Worm (Caenorhabditis elegans) whole organism, young adult: ENCODE data around the gene W06A11.1.
"Not testable (repeated sequence)": the region's sequence is repeated elsewhere in the genome, so short reads cannot be mapped to it uniquely, and the experiment has no call there.

Source experiments
- B0019.2 ChIP-seq: fragments of 200-800 bp; sonication (Bioruptor generic); conservative IDR thresholded peaks from 2 replicates; pipeline ENCODE4 v1.3.6; 2022; ENCODE audit warnings: missing genetic modification reagents, missing genetic modification characterization, missing compliant biosample characterization
- B0336.3 ChIP-seq: fragments of 200-800 bp; sonication (Bioruptor generic); IDR thresholded peaks from 2 replicates; pipeline ENCODE4 v1.3.6; 2022; ENCODE audit warnings: missing genetic modification characterization, missing compliant biosample characterization
- C06A6.2 ChIP-seq: fragments of 200-800 bp; sonication (Bioruptor generic); conservative IDR thresholded peaks from 2 replicates; pipeline ENCODE4 v1.3.6; 2022; ENCODE audit warnings: missing genetic modification characterization, missing compliant biosample characterization
- F33H1.4 ChIP-seq: fragments of 200-800 bp; sonication (Bioruptor generic); IDR thresholded peaks from 2 replicates; pipeline ENCODE4 v1.3.6; 2022; ENCODE audit warnings: missing genetic modification reagents, missing genetic modification characterization, missing compliant biosample characterization
- K11D2.4 ChIP-seq: fragments of 200-800 bp; sonication (Bioruptor generic); IDR thresholded peaks from 2 replicates; pipeline ENCODE4 v1.3.6; 2022; ENCODE audit warnings: missing genetic modification reagents, missing genetic modification characterization, missing compliant biosample characterization
- Y53F4B.3 ChIP-seq: fragments of 200-800 bp; sonication (Bioruptor generic); IDR thresholded peaks from 2 replicates; pipeline ENCODE4 v1.3.6; 2022; ENCODE audit warnings: missing genetic modification reagents, missing genetic modification characterization, missing compliant biosample characterization
- Y56A3A.18 ChIP-seq: fragments of 200-800 bp; sonication (Bioruptor generic); IDR thresholded peaks from 2 replicates; pipeline ENCODE4 v1.3.6; 2022; ENCODE audit warnings: missing genetic modification reagents, missing genetic modification characterization, missing compliant biosample characterization
- Y67H2A.10 ChIP-seq: fragments of 200-800 bp; sonication (Bioruptor generic); conservative IDR thresholded peaks from 2 replicates; pipeline ENCODE4 v1.3.6; 2022; ENCODE audit warnings: missing genetic modification reagents, missing genetic modification characterization, missing compliant biosample characterization
- Y95B8A.8 ChIP-seq: fragments of 200-800 bp; sonication (Bioruptor generic); IDR thresholded peaks from 2 replicates; pipeline ENCODE4 v1.3.6; 2022; ENCODE audit warnings: missing genetic modification reagents, missing genetic modification characterization, missing compliant biosample characterization
- ZK185.1 ChIP-seq: sonication (generic microtip); optimal IDR thresholded peaks from 2 replicates; lab custom pipeline; 2016; ENCODE audit warnings: mild to moderate bottlenecking, missing genetic modification characterization, missing compliant biosample characterization; ENCODE audit not compliant: poor library complexity, severe bottlenecking
- attf-5 ChIP-seq: fragments of 200-800 bp; sonication (Bioruptor generic); optimal IDR thresholded peaks from 2 replicates; lab custom pipeline; 2018; ENCODE audit warnings: mild to moderate bottlenecking, missing genetic modification characterization, missing compliant biosample characterization
- attf-6 ChIP-seq: fragments of 200-800 bp; sonication (Bioruptor generic); IDR thresholded peaks from 2 replicates; pipeline ENCODE4 v1.3.6; 2022; ENCODE audit warnings: missing genetic modification reagents, missing genetic modification characterization, missing compliant biosample characterization
- cebp-1 ChIP-seq, 2 experiments: fragments of 200-800 bp in 1 of 2; sonication (Bioruptor generic) in 1 of 2; sonication (generic microtip) in 1 of 2; IDR thresholded peaks in 1 of 2; optimal IDR thresholded peaks in 1 of 2; 2 replicates each; pipeline versions ENCODE4 v1.3.6 to Lab custom; 2017 to 2022; ENCODE audit warnings: missing compliant biosample characterization in 2 of 2, missing genetic modification characterization in 2 of 2, mild to moderate bottlenecking in 1 of 2, missing genetic modification reagents in 1 of 2, moderate library complexity in 1 of 2
- cebp-2 ChIP-seq: fragments of 200-800 bp; sonication (Bioruptor generic); IDR thresholded peaks from 2 replicates; pipeline ENCODE4 v1.3.6; 2022; ENCODE audit warnings: missing genetic modification characterization, missing compliant biosample characterization
- ceh-100 ChIP-seq: fragments of 200-800 bp; sonication (Bioruptor generic); IDR thresholded peaks from 2 replicates; pipeline ENCODE4 v1.3.6; 2022; ENCODE audit warnings: missing genetic modification reagents, missing genetic modification characterization, missing compliant biosample characterization
- ceh-40 ChIP-seq: fragments of 200-800 bp; sonication (Bioruptor generic); IDR thresholded peaks from 2 replicates; pipeline ENCODE4 v1.3.6; 2022; ENCODE audit warnings: missing genetic modification characterization, missing compliant biosample characterization
- ceh-58 ChIP-seq: fragments of 200-800 bp; sonication (Bioruptor generic); IDR thresholded peaks from 2 replicates; pipeline ENCODE4 v1.3.6; 2022; ENCODE audit warnings: missing genetic modification characterization, missing compliant biosample characterization
- ceh-91 ChIP-seq: fragments of 200-800 bp; sonication (Bioruptor generic); IDR thresholded peaks from 2 replicates; pipeline ENCODE4 v1.3.6; 2022; ENCODE audit warnings: missing genetic modification reagents, missing genetic modification characterization, missing compliant biosample characterization
- egl-18 ChIP-seq: fragments of 200-800 bp; sonication (Bioruptor generic); IDR thresholded peaks from 2 replicates; pipeline ENCODE4 v1.3.6; 2022; ENCODE audit warnings: missing genetic modification reagents, missing genetic modification characterization, missing compliant biosample characterization
- egrh-3 ChIP-seq: fragments of 200-800 bp; sonication (Bioruptor generic); IDR thresholded peaks from 2 replicates; pipeline ENCODE4 v1.3.6; 2022; ENCODE audit warnings: missing genetic modification reagents, missing genetic modification characterization, missing compliant biosample characterization
- him-1 ChIP-seq: sonication (generic microtip); optimal IDR thresholded peaks from 2 replicates; lab custom pipeline; 2016; ENCODE audit warnings: missing genotype, missing genetic modification reagents, missing genetic modification characterization, missing compliant biosample characterization
- hmg-1.2 ChIP-seq: fragments of 200-800 bp; sonication (Bioruptor generic); IDR thresholded peaks from 2 replicates; pipeline ENCODE4 v1.3.6; 2022; ENCODE audit warnings: missing genetic modification reagents, missing genetic modification characterization, missing compliant biosample characterization
- hmg-20 ChIP-seq: fragments of 200-800 bp; sonication (Bioruptor generic); IDR thresholded peaks from 2 replicates; pipeline ENCODE4 v1.3.6; 2022; ENCODE audit warnings: missing genetic modification reagents, missing genetic modification characterization, missing compliant biosample characterization
- lin-26 ChIP-seq: fragments of 200-800 bp; sonication (Bioruptor generic); IDR thresholded peaks from 2 replicates; pipeline ENCODE4 v1.3.6; 2022; ENCODE audit warnings: missing genetic modification reagents, missing genetic modification characterization, missing compliant biosample characterization
- lin-40 ChIP-seq: sonication (generic microtip); optimal IDR thresholded peaks from 2 replicates; lab custom pipeline; 2016; ENCODE audit warnings: missing genetic modification characterization, mild to moderate bottlenecking, missing compliant biosample characterization, missing genotype, missing genetic modification reagents
- lin-54 ChIP-seq: fragments of 200-800 bp; sonication (Bioruptor generic); optimal IDR thresholded peaks from 2 replicates; lab custom pipeline; 2018; ENCODE audit warnings: mild to moderate bottlenecking, missing genetic modification characterization, missing compliant biosample characterization
- lir-1 ChIP-seq: fragments of 200-800 bp; sonication (Bioruptor generic); conservative IDR thresholded peaks from 2 replicates; pipeline ENCODE4 v1.3.6; 2022; ENCODE audit warnings: missing genetic modification reagents, missing genetic modification characterization, missing compliant biosample characterization
- madf-3 ChIP-seq: fragments of 200-800 bp; sonication (Bioruptor generic); IDR thresholded peaks from 2 replicates; pipeline ENCODE4 v1.3.6; 2022; ENCODE audit warnings: missing genetic modification reagents, missing genetic modification characterization, missing compliant biosample characterization
- madf-6 ChIP-seq: fragments of 200-800 bp; sonication (Bioruptor generic); IDR thresholded peaks from 2 replicates; pipeline ENCODE4 v1.3.6; 2022; ENCODE audit warnings: missing genetic modification reagents, missing genetic modification characterization, missing compliant biosample characterization
- madf-8 ChIP-seq: fragments of 200-800 bp; sonication (Bioruptor generic); conservative IDR thresholded peaks from 2 replicates; pipeline ENCODE4 v1.3.6; 2022; ENCODE audit warnings: missing genetic modification reagents, missing genetic modification characterization, missing compliant biosample characterization
- mcd-1 ChIP-seq: fragments of 200-800 bp; sonication (Bioruptor generic); IDR thresholded peaks from 2 replicates; pipeline ENCODE4 v1.3.6; 2022; ENCODE audit warnings: missing genetic modification reagents, missing genetic modification characterization, missing compliant biosample characterization
- nfya-2 ChIP-seq: fragments of 200-800 bp; sonication (Bioruptor generic); IDR thresholded peaks from 2 replicates; pipeline ENCODE4 v1.3.6; 2022; ENCODE audit warnings: missing genetic modification reagents, missing genetic modification characterization, missing compliant biosample characterization
- nhr-120 ChIP-seq: fragments of 200-800 bp; sonication (Bioruptor generic); IDR thresholded peaks from 2 replicates; pipeline ENCODE4 v1.3.6; 2022; ENCODE audit warnings: missing genetic modification characterization, missing compliant biosample characterization
- nhr-90 ChIP-seq: sonication (generic microtip); optimal IDR thresholded peaks from 2 replicates; lab custom pipeline; 2016; ENCODE audit warnings: missing genotype, mild to moderate bottlenecking, missing genetic modification characterization, missing compliant biosample characterization
- pbrm-1 ChIP-seq: fragments of 200-800 bp; sonication (Bioruptor generic); IDR thresholded peaks from 2 replicates; pipeline ENCODE4 v1.3.6; 2022; ENCODE audit warnings: missing genetic modification reagents, missing genetic modification characterization, missing compliant biosample characterization
- pha-4 ChIP-seq: fragments of 150-350 bp; sonication (generic microtip); optimal IDR thresholded peaks from 2 replicates; lab custom pipeline; 2014; ENCODE audit warnings: missing biosample characterization, missing genetic modification reagents, missing genetic modification characterization
- snpc-4 ChIP-seq, 5 experiments: fragments of 150-350 bp in 1 of 5; sonication (generic microtip) in 4 of 5; optimal IDR thresholded peaks; 2 replicates each; lab custom pipeline; 2014 to 2018; ENCODE audit warnings: missing genetic modification characterization in 5 of 5, missing biosample characterization in 3 of 5, antibody characterized with exemption in 2 of 5, mild to moderate bottlenecking in 2 of 5, missing compliant biosample characterization in 2 of 5, missing genotype in 2 of 5, moderate library complexity in 2 of 5, missing genetic modification reagents in 1 of 5
- somi-1 ChIP-seq: fragments of 200-800 bp; sonication (Bioruptor generic); optimal IDR thresholded peaks from 2 replicates; lab custom pipeline; 2018; ENCODE audit warnings: mild to moderate bottlenecking, missing genetic modification characterization, missing compliant biosample characterization
- tbp1 ChIP-seq: fragments of 200-800 bp; sonication (Bioruptor generic); optimal IDR thresholded peaks from 2 replicates; lab custom pipeline; 2018; ENCODE audit warnings: mild to moderate bottlenecking, missing genetic modification characterization, missing compliant biosample characterization
- tlf-1 ChIP-seq: fragments of 200-800 bp; sonication (Bioruptor generic); optimal IDR thresholded peaks from 2 replicates; lab custom pipeline; 2018; ENCODE audit warnings: mild to moderate bottlenecking, missing genetic modification characterization, missing compliant biosample characterization
- xnd-1 ChIP-seq: sonication (generic microtip); optimal IDR thresholded peaks from 2 replicates; lab custom pipeline; 2016; ENCODE audit warnings: missing genotype, missing genetic modification reagents, missing genetic modification characterization, missing compliant biosample characterization
- ztf-26 ChIP-seq: sonication (generic microtip); optimal IDR thresholded peaks from 2 replicates; lab custom pipeline; 2017; ENCODE audit warnings: missing genetic modification characterization, missing compliant biosample characterization
- ztf-28 ChIP-seq: fragments of 200-800 bp; sonication (Bioruptor generic); IDR thresholded peaks from 2 replicates; pipeline ENCODE4 v1.3.6; 2022; ENCODE audit warnings: missing genetic modification reagents, missing genetic modification characterization, missing compliant biosample characterization

W06A11.1 gene

DNA sequence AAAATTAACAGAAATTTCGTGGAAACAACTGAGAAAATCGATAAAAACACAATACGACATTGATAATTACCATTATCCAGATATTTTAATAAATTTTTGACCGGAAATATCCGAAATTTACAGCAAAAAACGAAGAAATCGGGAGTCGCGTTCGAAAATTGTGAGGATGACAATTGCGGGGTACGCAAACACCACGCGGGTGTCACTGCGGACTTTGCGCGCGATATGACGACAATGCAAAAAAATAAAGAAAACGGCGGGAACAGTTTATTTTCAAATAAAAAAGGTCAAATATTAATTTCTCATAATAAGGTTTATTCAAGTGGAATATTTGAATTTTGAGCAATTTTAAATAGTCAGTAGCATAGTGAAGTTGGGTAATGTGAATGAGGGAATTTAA lies 23.0 kb upstream of the W06A11.1 start, which contains the start of gene rpn-11 (continued):
- TF ChIP-seq pha-4 (peak; percentile 65), ZK185.1 (no peak), ztf-28 (0 out of 2 replicates have a peak, but pooled peaks have one; percentile 27), Y56A3A.18 (GFP tag; lab: Robert Waterston, UW) (no peak)

DNA sequence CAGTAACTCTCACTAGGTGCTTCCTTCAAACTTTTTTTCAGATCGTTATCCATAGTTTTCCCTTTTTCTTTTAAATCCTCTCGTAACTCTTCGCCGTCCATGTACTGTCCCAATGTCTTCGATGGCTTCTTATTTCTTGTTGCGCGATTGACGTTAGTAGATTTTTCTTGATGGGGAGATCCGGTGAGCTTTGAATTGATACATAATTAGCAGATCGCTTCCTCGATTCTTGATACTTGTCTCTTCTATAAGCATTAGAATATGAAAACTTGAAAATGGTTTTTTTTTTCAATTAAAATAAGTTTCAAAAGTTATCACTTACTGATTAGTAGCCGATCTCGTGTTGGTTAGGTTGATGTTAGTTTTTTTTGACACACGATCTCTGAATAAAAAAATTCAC lies 22.0 kb upstream of the W06A11.1 start, which contains the start of gene K07D4.2:
K07D4.2 (minus strand) TSS at position 101 of the 400 bp plus-strand sequence.
- TF ChIP-seq nhr-90 (tag; lab: Kevin White, UChicago) (no peak), cebp-1 (GFP tag; IDR thresholded peaks at IDR 0.05; lab: Robert Waterston, UW) (no peak), cebp-1 (tag; optimal IDR thresholded peaks at IDR 0.05; lab: Kevin White, UChicago) (no peak), tlf-1 (GFP tag; lab: Kevin White, UChicago) (no peak), tbp1 (no peak)

DNA sequence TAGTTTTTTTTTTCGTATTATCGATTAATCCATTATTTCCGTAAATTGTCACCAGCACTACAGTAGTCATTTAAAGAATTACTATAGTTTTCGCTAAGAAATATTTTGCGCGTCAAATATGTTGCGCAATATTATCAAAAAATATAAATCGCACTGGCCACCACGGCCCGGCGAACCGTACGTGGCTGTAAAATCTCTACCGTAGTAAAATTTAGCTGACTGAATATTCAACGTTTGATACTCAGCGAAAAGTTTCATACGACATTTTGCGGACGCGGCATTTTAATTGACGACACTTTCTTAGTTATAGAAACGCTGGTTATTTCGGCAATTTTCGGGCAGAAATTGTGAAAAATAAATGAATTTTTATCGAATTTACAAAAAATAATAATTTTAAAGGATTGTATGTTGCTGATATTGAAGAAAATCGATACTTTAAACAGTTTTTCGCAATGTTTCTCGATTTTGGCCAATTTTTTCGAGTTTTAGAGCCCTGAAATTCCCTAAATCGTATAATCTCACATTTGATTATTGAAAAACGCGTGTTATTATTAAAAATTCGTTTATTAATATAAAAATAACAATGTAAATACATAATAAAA lies 19.4 kb upstream of the W06A11.1 start:
- TF ChIP-seq hmg-20 (GFP tag; lab: Robert Waterston, UW) (peak; percentile 94), attf-5 (peak; percentile 66), mcd-1 (GFP tag; lab: Robert Waterston, UW) (peak; percentile 99), snpc-4 (tag; optimal IDR thresholded peaks at IDR 0.05; lab: Kevin White, UChicago) (peak in 2 of 4 experiments; percentile 22 to 45), cebp-2 (peak; percentile 96), lin-40 (tag; lab: Kevin White, UChicago) (peak; percentile 77), Y56A3A.18 (GFP tag; lab: Robert Waterston, UW) (peak; percentile 98), C06A6.2 (GFP tag; lab: Robert Waterston, UW) (peak; percentile 97), nfya-2 (peak; percentile 95), xnd-1 (tag; lab: Kevin White, UChicago) (peak; percentile 71), madf-8 (GFP tag; lab: Robert Waterston, UW) (peak; percentile 96), nhr-120 (GFP tag; lab: Robert Waterston, UW) (peak; percentile 99), ztf-26 (tag; lab: Kevin White, UChicago) (peak; percentile 55), egrh-3 (GFP tag; lab: Robert Waterston, UW) (peak; percentile 78), ceh-58 (0 out of 2 replicates have a peak, but pooled peaks have one; percentile 82), egl-18 (GFP tag; lab: Robert Waterston, UW) (peak; percentile 98), K11D2.4 (GFP tag; lab: Robert Waterston, UW) (peak; percentile 99), madf-6 (GFP tag; lab: Robert Waterston, UW) (peak; percentile 98), madf-3 (peak; percentile 98), Y53F4B.3 (GFP tag; lab: Robert Waterston, UW) (peak; percentile 73), ZK185.1 (peak; percentile 56), him-1 (tag; lab: Kevin White, UChicago) (peak; percentile 52), lin-26 (GFP tag; lab: Robert Waterston, UW) (peak; percentile 89), lir-1 (GFP tag; lab: Robert Waterston, UW) (peak; percentile 98), F33H1.4 (GFP tag; lab: Robert Waterston, UW) (peak; percentile 95), Y67H2A.10 (GFP tag; lab: Robert Waterston, UW) (peak; percentile 92), ceh-100 (GFP tag; lab: Robert Waterston, UW) (peak; percentile 91), B0019.2 (GFP tag; lab: Robert Waterston, UW) (peak; percentile 94), lin-54 (GFP tag; lab: Kevin White, UChicago) (peak; percentile 78), ceh-91 (peak; percentile 97), Y95B8A.8 (GFP tag; lab: Robert Waterston, UW) (peak; percentile 96), tbp1 (peak; percentile 51), somi-1 (GFP tag; lab: Kevin White, UChicago) (peak; percentile 50), pbrm-1 (GFP tag; lab: Robert Waterston, UW) (peak; percentile 99), ceh-40 (GFP tag; lab: Robert Waterston, UW) (peak; percentile 76; the same call in 1 of the 2 replicates), hmg-1.2 (GFP tag; lab: Robert Waterston, UW) (peak; percentile 100), B0336.3 (GFP tag; lab: Robert Waterston, UW) (peak; percentile 36; the same call in 1 of the 2 replicates), attf-6 (GFP tag; lab: Robert Waterston, UW) (peak; percentile 87)
- TF ChIP-seq snpc-4 (GFP tag; optimal IDR thresholded peaks at IDR 0.05; lab: Kevin White, UChicago) = not testable (repeated sequence)
